Worm (Caenorhabditis elegans): Measurements from ENCODE around the gene nsph-1.1.

Gene nsph-1.1

ce11 chrII:8759493-8759892 is 7.1 kb upstream of the nsph-1.1 start, which contains the start of gene fut-1:
fut-1 (minus strand) TSS chrII:8759593.
- no peak for TF ChIP-seq hnd-1 (tag; optimal IDR thresholded peaks at IDR 0.05)
- TF ChIP-seq tbx-11 (GFP tag; IDR thresholded peaks at IDR 0.05): no peak
- no peak for TF ChIP-seq ama-1 (optimal IDR thresholded peaks at IDR 0.05)
- no peak for TF ChIP-seq ceh-36 (tag; optimal IDR thresholded peaks at IDR 0.05)
- no peak for TF ChIP-seq tbx-37 (GFP tag; conservative IDR thresholded peaks at IDR 0.05)

ce11 chrII:8761739-8762138 is 4.8 kb upstream of the nsph-1.1 start:
- no peak for TF ChIP-seq hmg-4 (GFP tag; optimal IDR thresholded peaks at IDR 0.05)
- TF ChIP-seq sea-1 (GFP tag; conservative IDR thresholded peaks at IDR 0.05): no peak
- no peak for TF ChIP-seq B0310.2 (tag; optimal IDR thresholded peaks at IDR 0.05)
- TF ChIP-seq ets-7 (tag; optimal IDR thresholded peaks at IDR 0.05): no peak
- no peak for TF ChIP-seq aly-1 (tag; optimal IDR thresholded peaks at IDR 0.05)
- no peak for TF ChIP-seq F13C5.2 (tag; optimal IDR thresholded peaks at IDR 0.05)
- no peak for TF ChIP-seq tbx-37 (GFP tag; conservative IDR thresholded peaks at IDR 0.05)
- TF ChIP-seq ama-1 (optimal IDR thresholded peaks at IDR 0.05): no peak
- TF ChIP-seq hmbx-1 (tag; optimal IDR thresholded peaks at IDR 0.05): no peak
- TF ChIP-seq ceh-36 (tag; optimal IDR thresholded peaks at IDR 0.05): no peak
- TF ChIP-seq scrt-1 (GFP tag; IDR thresholded peaks at IDR 0.05): no peak
- no peak for TF ChIP-seq tbx-11 (GFP tag; IDR thresholded peaks at IDR 0.05)
- no peak for TF ChIP-seq flt-1 (GFP tag; IDR thresholded peaks at IDR 0.05)
- TF ChIP-seq hnd-1 (tag; optimal IDR thresholded peaks at IDR 0.05): no peak
- no peak for TF ChIP-seq pes-1 (GFP tag; IDR thresholded peaks at IDR 0.05)
- no peak for TF ChIP-seq tra-4 (tag; optimal IDR thresholded peaks at IDR 0.05)
- no peak for TF ChIP-seq ceh-13 (GFP tag; optimal IDR thresholded peaks at IDR 0.05)

- TF ChIP-seq ama-1 (optimal IDR thresholded peaks at IDR 0.05) (no peak), ets-7 (tag; optimal IDR thresholded peaks at IDR 0.05) (no peak), aly-1 (tag; optimal IDR thresholded peaks at IDR 0.05) (no peak), flt-1 (GFP tag; IDR thresholded peaks at IDR 0.05) (no peak), scrt-1 (GFP tag; IDR thresholded peaks at IDR 0.05) (no peak), hmg-4 (GFP tag; optimal IDR thresholded peaks at IDR 0.05) (no peak), tbx-11 (GFP tag; IDR thresholded peaks at IDR 0.05) (no peak), B0310.2 (tag; optimal IDR thresholded peaks at IDR 0.05) (no peak), sea-1 (GFP tag; conservative IDR thresholded peaks at IDR 0.05) (no peak), F13C5.2 (tag; optimal IDR thresholded peaks at IDR 0.05) (no peak), tbx-37 (GFP tag; conservative IDR thresholded peaks at IDR 0.05) (no peak), ceh-36 (tag; optimal IDR thresholded peaks at IDR 0.05) (no peak), hmbx-1 (tag; optimal IDR thresholded peaks at IDR 0.05) (no peak), pes-1 (GFP tag; IDR thresholded peaks at IDR 0.05) (no peak), tra-4 (tag; optimal IDR thresholded peaks at IDR 0.05) (no peak), hnd-1 (tag; optimal IDR thresholded peaks at IDR 0.05) (no peak), ceh-13 (GFP tag; optimal IDR thresholded peaks at IDR 0.05) (no peak)
Observed at ce11 chrII:8763367-8763766, 3.2 kb upstream of the nsph-1.1 start.

- TF ChIP-seq B0310.2 (tag; optimal IDR thresholded peaks at IDR 0.05): no peak
- TF ChIP-seq tbx-11 (GFP tag; IDR thresholded peaks at IDR 0.05): no peak
- no peak for TF ChIP-seq tra-4 (tag; optimal IDR thresholded peaks at IDR 0.05)
- no peak for TF ChIP-seq sea-1 (GFP tag; conservative IDR thresholded peaks at IDR 0.05)
- TF ChIP-seq F13C5.2 (tag; optimal IDR thresholded peaks at IDR 0.05): no peak
- TF ChIP-seq hmbx-1 (tag; optimal IDR thresholded peaks at IDR 0.05): no peak
- TF ChIP-seq tbx-37 (GFP tag; conservative IDR thresholded peaks at IDR 0.05): no peak
- no peak for TF ChIP-seq ets-7 (tag; optimal IDR thresholded peaks at IDR 0.05)
- no peak for TF ChIP-seq hmg-4 (GFP tag; optimal IDR thresholded peaks at IDR 0.05)
- TF ChIP-seq hnd-1 (tag; optimal IDR thresholded peaks at IDR 0.05): no peak
- no peak for TF ChIP-seq ceh-13 (GFP tag; optimal IDR thresholded peaks at IDR 0.05)
- no peak for TF ChIP-seq scrt-1 (GFP tag; IDR thresholded peaks at IDR 0.05)
- no peak for TF ChIP-seq aly-1 (tag; optimal IDR thresholded peaks at IDR 0.05)
- no peak for TF ChIP-seq ama-1 (optimal IDR thresholded peaks at IDR 0.05)
- no peak for TF ChIP-seq flt-1 (GFP tag; IDR thresholded peaks at IDR 0.05)
- no peak for TF ChIP-seq pes-1 (GFP tag; IDR thresholded peaks at IDR 0.05)
- TF ChIP-seq ceh-36 (tag; optimal IDR thresholded peaks at IDR 0.05): no peak
Observed at ce11 chrII:8764332-8764731, 2.2 kb upstream of the nsph-1.1 start.

- TF ChIP-seq ceh-13 (GFP tag; optimal IDR thresholded peaks at IDR 0.05) (no peak), ama-1 (optimal IDR thresholded peaks at IDR 0.05) (no peak), F13C5.2 (tag; optimal IDR thresholded peaks at IDR 0.05) (no peak), aly-1 (tag; optimal IDR thresholded peaks at IDR 0.05) (no peak), tra-4 (tag; optimal IDR thresholded peaks at IDR 0.05) (no peak), hmg-4 (GFP tag; optimal IDR thresholded peaks at IDR 0.05) (no peak), ets-7 (tag; optimal IDR thresholded peaks at IDR 0.05) (no peak), B0310.2 (tag; optimal IDR thresholded peaks at IDR 0.05) (no peak), flt-1 (GFP tag; IDR thresholded peaks at IDR 0.05) (no peak), tbx-11 (GFP tag; IDR thresholded peaks at IDR 0.05) (no peak), sea-1 (GFP tag; conservative IDR thresholded peaks at IDR 0.05) (no peak), hnd-1 (tag; optimal IDR thresholded peaks at IDR 0.05) (no peak), pes-1 (GFP tag; IDR thresholded peaks at IDR 0.05) (no peak), ceh-36 (tag; optimal IDR thresholded peaks at IDR 0.05) (no peak)
Observed at ce11 chrII:8765131-8765530, 1.4 kb upstream of the nsph-1.1 start.

- TF ChIP-seq ceh-13 (GFP tag; optimal IDR thresholded peaks at IDR 0.05) (no peak), F13C5.2 (tag; optimal IDR thresholded peaks at IDR 0.05) (no peak), ceh-36 (tag; optimal IDR thresholded peaks at IDR 0.05) (no peak), flt-1 (GFP tag; IDR thresholded peaks at IDR 0.05) (no peak), scrt-1 (GFP tag; IDR thresholded peaks at IDR 0.05) (no peak), tbx-37 (GFP tag; conservative IDR thresholded peaks at IDR 0.05) (no peak), hnd-1 (tag; optimal IDR thresholded peaks at IDR 0.05) (no peak), hmg-4 (GFP tag; optimal IDR thresholded peaks at IDR 0.05) (no peak), sea-1 (GFP tag; conservative IDR thresholded peaks at IDR 0.05) (no peak), aly-1 (tag; optimal IDR thresholded peaks at IDR 0.05) (no peak)
Observed at ce11 chrII:8766897-8767296, 322 bp downstream of the nsph-1.1 start, which contains the start of gene pah-1. pah-1 (minus strand) TSS chrII:8766997.

ce11 chrII:8769375-8769774 is 2.8 kb downstream of the nsph-1.1 start:
- TF ChIP-seq tra-4 (tag; optimal IDR thresholded peaks at IDR 0.05) (no peak), ceh-13 (GFP tag; optimal IDR thresholded peaks at IDR 0.05) (no peak), tbx-11 (GFP tag; IDR thresholded peaks at IDR 0.05) (no peak), aly-1 (tag; optimal IDR thresholded peaks at IDR 0.05) (no peak), sea-1 (GFP tag; conservative IDR thresholded peaks at IDR 0.05) (no peak), hmbx-1 (tag; optimal IDR thresholded peaks at IDR 0.05) (no peak), tbx-37 (GFP tag; conservative IDR thresholded peaks at IDR 0.05) (no peak), ets-7 (tag; optimal IDR thresholded peaks at IDR 0.05) (no peak), hmg-4 (GFP tag; optimal IDR thresholded peaks at IDR 0.05) (peak; percentile 69), flt-1 (GFP tag; IDR thresholded peaks at IDR 0.05) (no peak), F13C5.2 (tag; optimal IDR thresholded peaks at IDR 0.05) (peak; percentile 53)

Measured in whole organism, early embryonic.